Fruit fly (Drosophila melanogaster) whole organism, wandering third instar larva: ENCODE data around the gene CG8319.
A peak's percentile ranks its signal among the peaks of the same experiment; 100 is the strongest.

ENCODE experiments used
- Hnf4 ChIP-seq: fragments of 200-800 bp; sonication (Bioruptor generic); optimal IDR thresholded peaks from 2 replicates; lab custom pipeline; 2016; ENCODE audit warnings: missing biosample characterization, mild to moderate bottlenecking, missing genetic modification characterization
- Myc ChIP-seq: fragments of >200 bp; optimal IDR thresholded peaks from 2 replicates; lab custom pipeline; 2017
- Sp1 ChIP-seq: fragments of 200-800 bp; sonication (Bioruptor generic); optimal IDR thresholded peaks from 3 replicates; lab custom pipeline; 2019; ENCODE audit warnings: missing biosample characterization, mild to moderate bottlenecking, missing genetic modification characterization, moderate library complexity
- Vsx2 ChIP-seq: fragments of 200-300, 225-300 bp; sonication (Bioruptor generic); optimal IDR thresholded peaks from 2 replicates; lab custom pipeline; 2018; ENCODE audit warnings: missing biosample characterization, missing genetic modification characterization; ENCODE audit not compliant: partially characterized antibody
- br ChIP-seq: fragments of 200-800 bp; sonication (Bioruptor generic); optimal IDR thresholded peaks from 2 replicates; lab custom pipeline; 2016; ENCODE audit warnings: missing biosample characterization, missing genetic modification characterization
- dl ChIP-seq, 2 experiments: fragments of 175-275, 200-275 bp in 1 of 2; fragments of 200-275 bp in 1 of 2; sonication (Bioruptor generic); optimal IDR thresholded peaks; lab custom pipeline; 2018; ENCODE audit warnings: mild to moderate bottlenecking in 2 of 2, missing biosample characterization in 2 of 2, missing genetic modification characterization in 2 of 2, moderate library complexity in 2 of 2; ENCODE audit not compliant: partially characterized antibody in 2 of 2, insufficient read depth in 1 of 2
- dmrt93B ChIP-seq: fragments of 200-800 bp; sonication (Bioruptor generic); optimal IDR thresholded peaks from 2 replicates; lab custom pipeline; 2018; ENCODE audit warnings: missing biosample characterization, mild to moderate bottlenecking, missing genetic modification characterization
- ey ChIP-seq: fragments of 200-800 bp; sonication (Bioruptor generic); optimal IDR thresholded peaks from 2 replicates; lab custom pipeline; 2016; ENCODE audit warnings: missing biosample characterization, missing genetic modification characterization
- fru ChIP-seq: fragments of 200-800 bp; sonication (Bioruptor generic); optimal IDR thresholded peaks from 3 replicates; lab custom pipeline; 2016; ENCODE audit warnings: missing biosample characterization, mild to moderate bottlenecking, missing genetic modification characterization
- pan ChIP-seq: fragments of >200 bp; optimal IDR thresholded peaks from 2 replicates; lab custom pipeline; 2017
- psq ChIP-seq: fragments of 200-800 bp; sonication (Bioruptor generic); optimal IDR thresholded peaks from 3 replicates; lab custom pipeline; 2017; ENCODE audit warnings: missing biosample characterization, mild to moderate bottlenecking, missing genetic modification characterization, moderate library complexity
- usp ChIP-seq: fragments of >200 bp; optimal IDR thresholded peaks from 2 replicates; lab custom pipeline; 2017; ENCODE audit warnings: missing biosample characterization, missing genetic modification characterization
- woc ChIP-seq: sonication (Bioruptor generic); optimal IDR thresholded peaks from 2 replicates; lab custom pipeline; 2016; ENCODE audit warnings: missing biosample characterization, mild to moderate bottlenecking, missing genetic modification characterization

- TF ChIP-seq usp (GFP tag; lab: Kevin White, UChicago) (no peak), Sp1 (no peak), dmrt93B (no peak), ey (GFP tag; lab: Kevin White, UChicago) (no peak), psq (no peak), woc (GFP tag; lab: Kevin White, UChicago) (no peak), Hnf4 (no peak), br (GFP tag; lab: Kevin White, UChicago) (no peak), Vsx2 (GFP tag; lab: Kevin White, UChicago) (no peak), pan (no peak), Myc (lab: Kevin White, UChicago) (no peak), fru (GFP tag; lab: Kevin White, UChicago) (peak; percentile 12), dl (GFP tag; optimal IDR thresholded peaks at IDR 0.05; lab: Kevin White, UChicago; ENCODE audit: insufficient read depth in 1 of 2, partially characterized antibody in 2 of 2) (no peak)
Observed at dm6 chr3R:9593408-9594250, 33.5 kb upstream of the CG8319 start.
